Worm (Caenorhabditis elegans) whole organism, late embryonic: Measurements from ENCODE around the gene ugt-53.

Experiments used
- C38D4.7 ChIP-seq: fragments of 200-800 bp; sonication (Bioruptor generic); optimal IDR thresholded peaks from 2 replicates; lab custom pipeline; 2018; ENCODE audit warnings: mild to moderate bottlenecking, missing genetic modification characterization, moderate library complexity, missing compliant biosample characterization
- K09A11.1 ChIP-seq: sonication (generic microtip); optimal IDR thresholded peaks from 2 replicates; lab custom pipeline; 2017; ENCODE audit warnings: antibody characterized with exemption, mild to moderate bottlenecking, missing genetic modification characterization, missing compliant biosample characterization; ENCODE audit not compliant: insufficient read depth
- ahr-1 ChIP-seq: sonication (generic microtip); optimal IDR thresholded peaks from 2 replicates; lab custom pipeline; 2016; ENCODE audit warnings: missing genetic modification characterization, missing compliant biosample characterization
- ceh-18 ChIP-seq: sonication (generic microtip); optimal IDR thresholded peaks from 2 replicates; lab custom pipeline; 2016; ENCODE audit warnings: missing genetic modification characterization, missing compliant biosample characterization
- ceh-2 ChIP-seq: sonication (generic microtip); optimal IDR thresholded peaks from 2 replicates; lab custom pipeline; 2016; ENCODE audit warnings: missing genotype, missing genetic modification characterization, missing compliant biosample characterization
- ceh-24 ChIP-seq: sonication (generic microtip); optimal IDR thresholded peaks from 2 replicates; lab custom pipeline; 2016; ENCODE audit warnings: mild to moderate bottlenecking, missing genetic modification characterization, missing compliant biosample characterization
- ceh-30 ChIP-seq: fragments of 150-350 bp; optimal IDR thresholded peaks from 2 replicates; lab custom pipeline; 2014; ENCODE audit warnings: missing biosample characterization, missing genetic modification characterization
- ceh-31 ChIP-seq: sonication (generic microtip); optimal IDR thresholded peaks from 2 replicates; lab custom pipeline; 2016; ENCODE audit warnings: missing genetic modification characterization, missing compliant biosample characterization
- ceh-34 ChIP-seq: sonication (generic microtip); optimal IDR thresholded peaks from 2 replicates; lab custom pipeline; 2016; ENCODE audit warnings: mild to moderate bottlenecking, missing genetic modification characterization, missing compliant biosample characterization
- ceh-48 ChIP-seq: sonication (generic microtip); optimal IDR thresholded peaks from 2 replicates; lab custom pipeline; 2016; ENCODE audit warnings: missing genetic modification characterization, inconsistent platforms, missing compliant biosample characterization
- dmd-4 ChIP-seq: sonication (generic microtip); optimal IDR thresholded peaks from 2 replicates; lab custom pipeline; 2016; ENCODE audit warnings: borderline replicate concordance, missing genetic modification characterization, missing compliant biosample characterization
- dve-1 ChIP-seq: sonication (generic microtip); optimal IDR thresholded peaks from 2 replicates; lab custom pipeline; 2017; ENCODE audit warnings: antibody characterized with exemption, mild to moderate bottlenecking, missing genetic modification characterization, missing compliant biosample characterization
- elt-2 ChIP-seq: sonication (generic microtip); optimal IDR thresholded peaks from 2 replicates; lab custom pipeline; 2016; ENCODE audit warnings: missing genetic modification reagents, missing genetic modification characterization, missing compliant biosample characterization
- ets-4 ChIP-seq: sonication (generic microtip); optimal IDR thresholded peaks from 2 replicates; lab custom pipeline; 2016; ENCODE audit warnings: missing genetic modification characterization, missing compliant biosample characterization
- fkh-6 ChIP-seq: sonication (generic microtip); optimal IDR thresholded peaks from 2 replicates; lab custom pipeline; 2016; ENCODE audit warnings: missing genetic modification characterization, missing compliant biosample characterization
- gmeb-2 ChIP-seq: sonication (generic microtip); optimal IDR thresholded peaks from 2 replicates; lab custom pipeline; 2016; ENCODE audit warnings: missing genetic modification characterization, inconsistent platforms, missing compliant biosample characterization
- lin-11 ChIP-seq: fragments of 200-800 bp; sonication (Bioruptor generic); optimal IDR thresholded peaks from 2 replicates; lab custom pipeline; 2018; ENCODE audit warnings: mild to moderate bottlenecking, missing genetic modification characterization, missing compliant biosample characterization
- mec-3 ChIP-seq: sonication (generic microtip); optimal IDR thresholded peaks from 2 replicates; lab custom pipeline; 2016; ENCODE audit warnings: borderline replicate concordance, missing genetic modification characterization, missing compliant biosample characterization
- nhr-11 ChIP-seq: fragments of 150-350 bp; optimal IDR thresholded peaks from 2 replicates; lab custom pipeline; 2014; ENCODE audit warnings: missing biosample characterization, missing genetic modification characterization
- odd-2 ChIP-seq: sonication (generic microtip); optimal IDR thresholded peaks from 2 replicates; lab custom pipeline; 2017; ENCODE audit warnings: antibody characterized with exemption, mild to moderate bottlenecking, missing genetic modification characterization, missing compliant biosample characterization
- pat-9 ChIP-seq: fragments of 200-800 bp; sonication (Bioruptor generic); optimal IDR thresholded peaks from 2 replicates; lab custom pipeline; 2018; ENCODE audit warnings: mild to moderate bottlenecking, missing genetic modification characterization, moderate library complexity, missing compliant biosample characterization
- pax-1 ChIP-seq: fragments of 150-350 bp; optimal IDR thresholded peaks from 2 replicates; lab custom pipeline; 2014; ENCODE audit warnings: missing biosample characterization, missing genetic modification characterization
- pha-2 ChIP-seq: sonication (generic microtip); optimal IDR thresholded peaks from 2 replicates; lab custom pipeline; 2017; ENCODE audit warnings: mild to moderate bottlenecking, missing genetic modification characterization, missing compliant biosample characterization
- pha-4 ChIP-seq: fragments of 150-350 bp; optimal IDR thresholded peaks from 2 replicates; lab custom pipeline; 2018; ENCODE audit warnings: missing biosample characterization, missing genetic modification reagents, missing genetic modification characterization
- pqm-1 ChIP-seq: sonication (generic microtip); optimal IDR thresholded peaks from 2 replicates; lab custom pipeline; 2016; ENCODE audit warnings: missing genetic modification characterization, missing compliant biosample characterization
- pros-1 ChIP-seq: fragments of 150-350 bp; optimal IDR thresholded peaks from 2 replicates; lab custom pipeline; 2014; ENCODE audit warnings: missing biosample characterization, missing genetic modification reagents, missing genetic modification characterization
- rnt-1 ChIP-seq: sonication (generic microtip); optimal IDR thresholded peaks from 2 replicates; lab custom pipeline; 2016; ENCODE audit warnings: missing genetic modification characterization, missing compliant biosample characterization
- sdc-2 ChIP-seq: sonication (generic microtip); optimal IDR thresholded peaks from 2 replicates; lab custom pipeline; 2016; ENCODE audit warnings: missing genotype, missing genetic modification characterization, missing compliant biosample characterization
- syd-9 ChIP-seq: sonication (generic microtip); optimal IDR thresholded peaks from 2 replicates; lab custom pipeline; 2016; ENCODE audit warnings: mild to moderate bottlenecking, missing genetic modification characterization, moderate library complexity, missing compliant biosample characterization
- zip-5 ChIP-seq: sonication (generic microtip); optimal IDR thresholded peaks from 2 replicates; lab custom pipeline; 2016; ENCODE audit warnings: missing genetic modification characterization, missing compliant biosample characterization

The ugt-53 gene

DNA sequence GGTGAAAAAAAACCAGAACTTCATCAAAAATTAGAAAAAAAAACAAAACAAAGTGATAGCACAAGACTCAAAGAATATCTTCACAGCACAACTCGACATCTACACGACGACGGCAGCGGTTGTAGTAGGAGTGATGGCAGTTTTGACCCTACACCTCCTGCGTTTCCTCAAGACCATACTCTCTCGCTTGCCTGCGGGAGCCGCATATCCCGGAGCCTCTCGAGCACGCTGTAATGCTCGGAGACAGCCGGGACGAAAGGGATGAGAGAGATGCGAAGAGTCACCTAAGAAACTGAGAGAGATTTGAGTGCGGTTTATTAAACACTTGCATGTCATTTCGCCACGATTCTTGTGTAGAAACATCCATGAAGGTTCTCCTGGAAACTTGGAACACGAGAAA is 39.7 kb upstream of the ugt-53 start:
- TF ChIP-seq C38D4.7 (GFP tag; lab: Kevin White, UChicago) (no peak), ceh-24 (tag; lab: Kevin White, UChicago) (no peak), rnt-1 (tag; lab: Kevin White, UChicago) (peak; percentile 82), ceh-18 (tag; lab: Kevin White, UChicago) (peak; percentile 45)

DNA sequence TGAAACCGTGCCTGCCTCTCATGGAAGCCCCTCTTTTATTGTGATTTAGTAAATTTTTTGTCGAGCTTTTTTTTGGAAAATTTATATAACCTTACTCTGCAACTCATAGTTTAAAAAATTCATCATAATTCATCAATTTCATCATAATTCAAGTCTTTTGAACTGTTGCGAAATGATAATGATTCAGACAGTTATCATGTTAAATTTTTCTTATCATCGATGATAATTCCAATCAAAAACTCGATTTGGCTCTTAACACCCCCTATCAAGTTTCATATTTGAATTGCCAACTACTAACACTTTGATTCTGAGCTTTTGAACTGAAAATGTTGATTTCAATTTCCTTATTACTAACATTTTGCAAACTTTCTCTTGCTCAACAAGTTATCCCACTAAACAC is 39.0 kb upstream of the ugt-53 start, which contains the start of gene F54E2.1:
Gene F54E2.1, plus strand, starts transcription at position 235 of the 400 bp plus-strand sequence.
- TF ChIP-seq elt-2 (tag; lab: Kevin White, UChicago) (peak; percentile 45), pax-1 (tag; lab: Kevin White, UChicago) (no peak)

DNA sequence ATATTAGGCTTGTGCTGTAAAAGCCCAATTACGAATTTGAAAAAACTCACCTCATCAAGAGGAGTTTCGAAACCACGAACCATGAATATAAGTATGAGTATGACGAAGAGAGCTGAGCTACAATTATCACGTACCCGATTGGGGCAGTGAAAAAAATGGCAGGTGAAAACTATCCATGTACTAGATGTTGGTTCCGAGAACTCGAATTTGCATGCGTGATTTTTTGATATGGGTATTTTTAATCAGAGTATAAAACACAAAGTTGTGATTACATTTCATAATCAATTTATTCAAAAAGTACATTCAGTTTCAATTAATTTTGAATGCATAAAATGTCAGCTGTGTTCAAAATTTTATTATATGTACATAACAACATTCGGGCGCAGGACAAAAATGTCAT is 35.3 kb upstream of the ugt-53 start, which contains the start of gene F54E2.9:
Gene F54E2.9, minus strand, starts transcription at position 132 of the 400 bp plus-strand sequence.
- TF ChIP-seq ceh-31 (tag; lab: Kevin White, UChicago) (no peak), K09A11.1 (no peak), pax-1 (tag; lab: Kevin White, UChicago) (no peak), fkh-6 (tag; lab: Kevin White, UChicago) (no peak), ceh-30 (tag; lab: Kevin White, UChicago) (no peak), ceh-2 (no peak), odd-2 (no peak), pha-4 (tag; lab: Kevin White, UChicago) (no peak), pros-1 (tag; lab: Kevin White, UChicago) (no peak), syd-9 (tag; lab: Kevin White, UChicago) (no peak), C38D4.7 (GFP tag; lab: Kevin White, UChicago) (no peak)

DNA sequence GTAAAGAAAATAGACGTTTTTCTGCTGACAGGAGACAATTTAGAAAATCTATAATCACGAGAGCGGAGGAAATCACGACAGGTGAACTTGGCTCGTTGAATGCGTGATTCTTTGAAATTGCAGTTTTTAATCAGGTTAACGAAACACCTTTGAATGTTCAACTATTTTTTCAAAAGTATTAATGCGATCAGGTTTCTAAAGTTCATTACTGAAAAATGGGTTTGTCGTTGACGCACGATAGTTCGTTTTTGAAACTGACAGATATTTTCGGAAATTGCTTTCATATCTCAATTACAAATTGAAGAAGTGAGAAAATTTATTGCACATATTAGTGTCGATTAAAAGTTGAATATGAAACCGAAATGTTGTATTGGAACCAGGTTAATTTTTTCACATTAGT is 33.2 kb upstream of the ugt-53 start, which contains the start of gene F54E2.5:
Gene F54E2.5, minus strand, starts transcription at position 101 of the 400 bp plus-strand sequence.
- TF ChIP-seq pat-9 (tag; lab: Kevin White, UChicago) (no peak), sdc-2 (tag; lab: Kevin White, UChicago) (no peak)

DNA sequence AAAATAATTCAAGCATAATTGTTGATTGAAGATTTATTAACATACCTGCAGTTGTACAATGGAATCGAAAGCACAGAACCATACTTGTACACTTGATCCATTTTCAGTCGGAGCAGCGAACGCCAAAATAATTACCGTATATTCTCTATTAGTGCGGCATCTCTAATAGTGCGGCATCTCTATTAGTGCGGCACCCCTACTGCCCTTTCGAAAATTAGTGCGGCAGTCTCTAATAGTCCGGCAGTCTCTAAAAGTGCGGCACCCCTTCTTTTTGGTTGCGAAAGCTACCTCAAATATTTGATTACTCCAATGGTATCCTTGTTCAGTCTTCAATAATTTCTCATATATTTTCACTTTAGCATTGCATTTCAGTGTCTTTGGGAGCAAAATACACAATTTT is 31.0 kb upstream of the ugt-53 start, which contains the start of gene srt-34:
Gene srt-34, minus strand, starts transcription at position 101 of the 400 bp plus-strand sequence.
- TF ChIP-seq pqm-1 (tag; lab: Kevin White, UChicago) (no peak), dve-1 (tag; lab: Kevin White, UChicago) (no peak), ceh-2 (no peak), ahr-1 (tag; lab: Kevin White, UChicago) (no peak), mec-3 (tag; lab: Kevin White, UChicago) (no peak), gmeb-2 (tag; lab: Kevin White, UChicago) (no peak), lin-11 (no peak), elt-2 (tag; lab: Kevin White, UChicago) (no peak), zip-5 (tag; lab: Kevin White, UChicago) (no peak), ceh-30 (tag; lab: Kevin White, UChicago) (no peak), ets-4 (tag; lab: Kevin White, UChicago) (no peak), ceh-34 (tag; lab: Kevin White, UChicago) (no peak), rnt-1 (tag; lab: Kevin White, UChicago) (no peak), K09A11.1 (no peak), ceh-48 (tag; lab: Kevin White, UChicago) (no peak), dmd-4 (tag; lab: Kevin White, UChicago) (no peak), nhr-11 (tag; lab: Kevin White, UChicago) (no peak)

DNA sequence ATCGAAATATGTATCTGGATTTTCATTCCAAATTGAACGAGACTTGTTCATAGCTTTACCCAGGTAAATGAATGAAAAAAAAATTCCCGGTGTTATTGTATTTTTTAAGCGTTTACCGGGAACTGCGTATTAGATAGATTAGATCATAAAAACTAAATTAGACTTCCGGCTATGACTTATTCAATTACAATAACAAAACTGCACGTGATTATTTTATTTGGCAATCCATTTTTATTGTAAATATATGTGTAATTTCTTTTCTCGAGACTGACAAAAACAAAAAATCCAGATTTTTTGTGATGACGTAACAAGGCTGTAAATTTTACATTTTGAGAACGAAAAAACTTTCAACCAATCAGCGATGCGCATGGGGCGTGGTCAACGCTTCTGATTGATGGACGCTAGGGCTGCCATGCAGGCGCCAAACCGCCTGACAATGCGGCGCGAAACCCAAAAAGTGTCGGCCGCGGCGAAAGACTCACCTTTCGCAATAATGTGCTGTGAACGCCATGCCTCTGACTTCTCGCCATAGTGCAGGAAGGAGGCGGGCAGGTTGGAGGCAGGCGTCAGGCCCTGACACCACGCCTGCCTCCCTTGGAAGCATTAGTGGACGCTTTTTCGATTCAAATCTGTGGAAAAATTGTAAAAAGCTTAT is 27.4 kb upstream of the ugt-53 start, which contains the start of gene srh-36:
Gene srh-36, minus strand, starts transcription at position 51 of the 655 bp plus-strand sequence.
- TF ChIP-seq pha-2 (tag; lab: Kevin White, UChicago), result no peak
- no peak for TF ChIP-seq pqm-1 (tag; lab: Kevin White, UChicago)
- no peak for TF ChIP-seq ahr-1 (tag; lab: Kevin White, UChicago)
